Worm (Caenorhabditis elegans): ENCODE results near the gene lys-3.

The lys-3 gene

ce11 chrV:10237171-10237570 is 46.2 kb downstream of the lys-3 start:
- TF ChIP-seq him-1 (tag; optimal IDR thresholded peaks at IDR 0.05), result no peak
- TF ChIP-seq W03F9.2 (tag; optimal IDR thresholded peaks at IDR 0.05), result no peak
- TF ChIP-seq dao-5 (tag; optimal IDR thresholded peaks at IDR 0.05), result no peak

- no peak for TF ChIP-seq dao-5 (tag; optimal IDR thresholded peaks at IDR 0.05)
- no peak for TF ChIP-seq W03F9.2 (tag; optimal IDR thresholded peaks at IDR 0.05)
- TF ChIP-seq him-1 (tag; optimal IDR thresholded peaks at IDR 0.05), result no peak
These were observed 50.0 kb downstream of the lys-3 start, which contains the start of gene str-182 for ce11 chrV:10233330-10233729. Gene str-182 (minus strand): TSS chrV:10233430.

Data from whole organism, L4/young adult.